Worm (Caenorhabditis elegans) whole organism, late embryonic: ENCODE results near the gene F55A11.7.
A peak's percentile ranks its signal among the peaks of the same experiment; 100 is the strongest.

ENCODE experiments used
- C38D4.7 ChIP-seq: fragments of 200-800 bp; sonication (Bioruptor generic); optimal IDR thresholded peaks from 2 replicates; lab custom pipeline; 2018; ENCODE audit warnings: mild to moderate bottlenecking, missing genetic modification characterization, moderate library complexity, missing compliant biosample characterization
- F13H6.1 ChIP-seq: sonication (generic microtip); optimal IDR thresholded peaks from 2 replicates; lab custom pipeline; 2016; ENCODE audit warnings: missing genetic modification characterization, missing compliant biosample characterization
- K02D7.2 ChIP-seq: sonication (generic microtip); optimal IDR thresholded peaks from 2 replicates; lab custom pipeline; 2017; ENCODE audit warnings: mild to moderate bottlenecking, missing genetic modification characterization, missing compliant biosample characterization
- ama-1 ChIP-seq: fragments of 150-350 bp; optimal IDR thresholded peaks from 2 replicates; lab custom pipeline; 2014
- ceh-24 ChIP-seq: sonication (generic microtip); optimal IDR thresholded peaks from 2 replicates; lab custom pipeline; 2016; ENCODE audit warnings: mild to moderate bottlenecking, missing genetic modification characterization, missing compliant biosample characterization
- elt-2 ChIP-seq: sonication (generic microtip); optimal IDR thresholded peaks from 2 replicates; lab custom pipeline; 2016; ENCODE audit warnings: missing genetic modification reagents, missing genetic modification characterization, missing compliant biosample characterization
- ets-4 ChIP-seq: sonication (generic microtip); optimal IDR thresholded peaks from 2 replicates; lab custom pipeline; 2016; ENCODE audit warnings: missing genetic modification characterization, missing compliant biosample characterization
- nhr-11 ChIP-seq: fragments of 150-350 bp; optimal IDR thresholded peaks from 2 replicates; lab custom pipeline; 2014; ENCODE audit warnings: missing biosample characterization, missing genetic modification characterization
- pha-4 ChIP-seq: fragments of 150-350 bp; optimal IDR thresholded peaks from 2 replicates; lab custom pipeline; 2018; ENCODE audit warnings: missing biosample characterization, missing genetic modification reagents, missing genetic modification characterization
- unc-86 ChIP-seq: sonication (generic microtip); optimal IDR thresholded peaks from 2 replicates; lab custom pipeline; 2016; ENCODE audit warnings: missing genetic modification characterization, missing compliant biosample characterization

DNA sequence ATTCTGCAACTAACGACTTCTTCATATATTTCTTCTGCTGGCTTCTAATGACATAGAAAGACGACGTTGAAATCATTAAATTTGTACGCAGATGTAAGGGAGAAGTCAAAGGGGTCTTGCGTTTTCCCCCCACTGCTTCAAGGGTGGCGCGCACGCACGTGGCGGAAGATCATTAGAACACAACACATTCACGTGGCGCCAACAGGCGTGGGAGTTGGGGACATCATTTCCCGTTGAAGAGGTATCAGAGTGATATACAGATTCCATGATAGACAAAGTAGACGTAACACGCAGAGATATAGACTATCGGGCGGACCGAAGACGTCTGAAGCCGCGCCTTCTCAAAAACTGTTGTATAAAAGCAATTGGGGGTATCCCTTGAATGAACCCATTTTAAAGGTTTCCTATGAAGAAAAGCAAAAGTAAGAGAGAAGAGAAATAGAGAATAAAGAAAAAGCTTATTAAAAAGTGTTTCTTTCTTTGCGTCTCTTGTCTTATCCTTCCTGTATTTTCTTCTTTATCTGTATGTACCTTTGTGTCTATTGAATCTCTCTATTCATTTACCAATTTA lies 12.1 kb upstream of the F55A11.7 start:
- TF ChIP-seq C38D4.7 (GFP tag; lab: Kevin White, UChicago): no peak
- TF ChIP-seq ama-1 (lab: Kevin White, UChicago): no peak
- TF ChIP-seq F13H6.1 (tag; lab: Kevin White, UChicago): peak; percentile 27
- no peak for TF ChIP-seq elt-2 (tag; lab: Kevin White, UChicago)
- no peak for TF ChIP-seq K02D7.2
- TF ChIP-seq ets-4: no peak
- no peak for TF ChIP-seq unc-86 (tag; lab: Kevin White, UChicago)
- no peak for TF ChIP-seq nhr-11 (tag; lab: Kevin White, UChicago)
- TF ChIP-seq pha-4: no peak
- TF ChIP-seq ceh-24 (tag; lab: Kevin White, UChicago): no peak
